Fruit fly (Drosophila melanogaster): ENCODE measurements around the gene glu.

Gene glu

DNA sequence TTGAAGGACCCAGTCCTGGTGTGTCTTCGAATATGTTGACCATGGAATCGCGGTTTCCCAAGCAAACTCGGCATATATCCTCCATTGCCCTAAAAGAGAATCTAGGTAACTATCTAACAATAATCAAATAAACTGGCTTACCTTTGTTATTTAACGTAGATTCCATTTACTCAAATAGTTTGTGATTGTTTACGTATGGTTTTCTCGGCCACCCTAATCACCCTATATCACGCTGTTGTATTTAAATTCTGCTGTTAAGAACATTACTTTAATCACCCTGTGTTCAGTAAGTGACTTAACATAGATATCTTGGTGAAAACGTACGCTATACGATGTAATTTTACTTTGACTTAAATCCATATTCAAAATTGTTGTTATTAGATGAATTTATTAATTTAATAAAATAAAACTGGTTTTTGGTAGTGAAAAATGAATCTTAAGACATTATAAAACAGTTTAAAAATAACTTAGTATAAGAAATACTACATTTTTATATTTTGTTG lies 35.1 kb downstream of the glu start:
- no peak for TF ChIP-seq fru (GFP tag; optimal IDR thresholded peaks at IDR 0.05)
- TF ChIP-seq dl (GFP tag; optimal IDR thresholded peaks at IDR 0.05; ENCODE audit: insufficient read depth in 1 of 2, partially characterized antibody in 2 of 2) = no peak
- no peak for TF ChIP-seq sage (GFP tag; optimal IDR thresholded peaks at IDR 0.05)
- TF ChIP-seq Hnf4 (GFP tag; optimal IDR thresholded peaks at IDR 0.05) = peak; percentile 21

DNA sequence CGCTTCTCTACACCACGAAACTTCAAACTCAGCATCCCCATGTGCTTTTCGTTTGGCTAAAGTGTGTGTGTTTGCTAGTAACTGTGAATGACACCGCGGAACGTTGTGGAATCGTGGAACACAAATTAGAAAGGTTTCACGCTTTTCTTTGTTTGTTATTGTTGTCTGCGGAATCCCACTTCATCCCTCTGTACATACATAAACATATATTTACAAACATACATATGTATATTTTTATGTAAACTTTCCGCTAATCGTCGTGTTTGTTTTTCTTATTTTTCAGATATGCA lies 47.6 kb downstream of the glu start:
- TF ChIP-seq ey (GFP tag; optimal IDR thresholded peaks at IDR 0.05) = no peak
- TF ChIP-seq br (GFP tag; optimal IDR thresholded peaks at IDR 0.05) = no peak
- no peak for TF ChIP-seq Hr83 (GFP tag; optimal IDR thresholded peaks at IDR 0.05; ENCODE audit: poor library complexity, severe bottlenecking)

DNA sequence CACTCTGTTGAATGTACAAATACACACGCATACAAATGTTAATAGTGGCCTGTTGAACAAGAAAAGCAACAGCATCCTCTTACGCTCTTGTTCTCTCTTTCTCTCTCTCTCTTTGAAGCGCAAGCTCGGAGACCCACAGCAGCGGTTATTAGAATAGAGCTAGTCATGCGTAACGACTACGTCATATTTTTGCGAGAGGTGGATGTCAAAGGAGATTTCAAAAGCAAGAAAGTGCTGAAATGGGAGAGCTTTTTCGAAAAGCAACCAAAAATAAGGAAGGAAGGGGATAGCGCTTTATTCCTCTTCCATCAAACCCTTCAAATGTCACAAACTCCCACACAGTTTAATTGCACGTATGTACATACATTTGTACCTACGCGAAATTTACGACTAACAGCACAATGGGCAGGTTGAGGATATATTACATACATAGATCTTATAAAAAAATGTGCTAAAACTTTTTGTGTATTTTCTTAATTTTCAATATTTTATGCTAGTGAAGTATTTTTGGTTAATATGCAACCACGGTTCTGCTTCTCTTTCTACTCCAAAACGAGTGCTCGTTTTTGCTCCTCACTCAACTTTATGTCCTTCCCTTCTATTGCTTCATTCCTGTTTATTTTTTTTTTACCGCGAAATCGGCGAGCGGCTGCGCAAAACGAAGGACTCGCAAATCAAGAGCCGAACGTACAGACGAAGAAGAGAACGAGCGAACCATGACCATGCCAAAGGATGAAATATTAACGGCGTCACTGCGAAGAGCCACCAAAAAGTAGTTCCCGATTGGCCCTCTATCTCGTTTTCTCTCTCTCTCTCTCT lies 48.2 kb downstream of the glu start:
- TF ChIP-seq OdsH (GFP tag; optimal IDR thresholded peaks at IDR 0.05) (peak; percentile 44), fru (GFP tag; optimal IDR thresholded peaks at IDR 0.05) (peak; percentile 59), CG9705 (GFP tag; optimal IDR thresholded peaks at IDR 0.05) (no peak), Dif (GFP tag; optimal IDR thresholded peaks at IDR 0.05; ENCODE audit: partially characterized antibody) (peak; percentile 41), rgr (GFP tag; optimal IDR thresholded peaks at IDR 0.05) (peak; percentile 48), sv (GFP tag; optimal IDR thresholded peaks at IDR 0.05) (no peak), foxo (GFP tag; optimal IDR thresholded peaks at IDR 0.05) (peak in 1 of 2 experiments; percentile 28), br (GFP tag; optimal IDR thresholded peaks at IDR 0.05) (peak; percentile 19), Myc (optimal IDR thresholded peaks at IDR 0.05) (no peak), ey (GFP tag; optimal IDR thresholded peaks at IDR 0.05) (peak; percentile 67), woc (GFP tag; optimal IDR thresholded peaks at IDR 0.05) (peak; percentile 74), GATAd (GFP tag; optimal IDR thresholded peaks at IDR 0.05) (no peak), dl (GFP tag; optimal IDR thresholded peaks at IDR 0.05; ENCODE audit: insufficient read depth in 1 of 2, partially characterized antibody in 2 of 2) (peak; percentile 25 to 65), tai (GFP tag; optimal IDR thresholded peaks at IDR 0.05) (no peak), h (GFP tag; optimal IDR thresholded peaks at IDR 0.05) (peak; percentile 73), Hnf4 (GFP tag; optimal IDR thresholded peaks at IDR 0.05) (peak; percentile 30), Jra (GFP tag; optimal IDR thresholded peaks at IDR 0.05) (peak; percentile 30), N (GFP tag; optimal IDR thresholded peaks at IDR 0.05) (no peak), CrebA (GFP tag; optimal IDR thresholded peaks at IDR 0.05; ENCODE audit: borderline replicate concordance) (no peak), Abd-B (GFP tag; optimal IDR thresholded peaks at IDR 0.05) (no peak), CG32264 (GFP tag; optimal IDR thresholded peaks at IDR 0.05) (peak; percentile 19), Sp1 (GFP tag; optimal IDR thresholded peaks at IDR 0.05) (peak; percentile 4), psq (GFP tag; optimal IDR thresholded peaks at IDR 0.05) (peak; percentile 96), Rel (GFP tag; optimal IDR thresholded peaks at IDR 0.05) (peak; percentile 51), Rel (tag; optimal IDR thresholded peaks at IDR 0.05) (no peak)

DNA sequence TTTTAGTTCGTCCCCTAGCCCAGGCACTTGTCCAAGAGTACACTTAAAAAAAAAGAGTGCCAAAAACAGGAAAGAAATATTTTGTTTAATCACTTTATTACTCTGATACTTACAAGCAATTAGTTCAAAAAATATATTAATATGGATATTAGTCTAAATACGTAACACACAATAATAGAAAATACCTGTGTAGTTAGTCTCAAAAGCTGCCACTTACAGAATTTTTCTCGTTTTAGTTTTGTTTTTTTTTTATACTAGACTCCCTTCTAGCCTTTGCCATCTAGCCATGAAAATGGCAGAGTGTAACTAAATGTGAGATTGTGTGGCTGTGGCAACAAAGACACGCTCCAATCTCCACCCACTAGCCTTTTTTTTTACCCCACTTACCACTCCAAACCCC lies 50.3 kb downstream of the glu start:
- no peak for TF ChIP-seq Hnf4 (GFP tag; optimal IDR thresholded peaks at IDR 0.05)
- TF ChIP-seq jim (GFP tag; optimal IDR thresholded peaks at IDR 0.05) = no peak
- TF ChIP-seq N (GFP tag; optimal IDR thresholded peaks at IDR 0.05) = no peak
- TF ChIP-seq Vsx2 (GFP tag; optimal IDR thresholded peaks at IDR 0.05; ENCODE audit: partially characterized antibody) = no peak
- no peak for TF ChIP-seq brk (GFP tag; optimal IDR thresholded peaks at IDR 0.05)
- no peak for TF ChIP-seq Mio (GFP tag; optimal IDR thresholded peaks at IDR 0.05)
- TF ChIP-seq CG32264 (GFP tag; optimal IDR thresholded peaks at IDR 0.05) = no peak
- no peak for TF ChIP-seq psq (GFP tag; optimal IDR thresholded peaks at IDR 0.05)
- TF ChIP-seq CrebA (GFP tag; optimal IDR thresholded peaks at IDR 0.05; ENCODE audit: borderline replicate concordance) = no peak
- TF ChIP-seq ey (GFP tag; optimal IDR thresholded peaks at IDR 0.05) = no peak
- TF ChIP-seq dsf (GFP tag; optimal IDR thresholded peaks at IDR 0.05; ENCODE audit: borderline replicate concordance) = no peak
- TF ChIP-seq Dfd (GFP tag; optimal IDR thresholded peaks at IDR 0.05) = no peak
- TF ChIP-seq Jra (GFP tag; optimal IDR thresholded peaks at IDR 0.05) = no peak
- TF ChIP-seq Dif (GFP tag; optimal IDR thresholded peaks at IDR 0.05; ENCODE audit: partially characterized antibody) = no peak
- TF ChIP-seq h (GFP tag; optimal IDR thresholded peaks at IDR 0.05) = no peak
- no peak for TF ChIP-seq Sp1 (GFP tag; optimal IDR thresholded peaks at IDR 0.05)
- no peak for TF ChIP-seq Hr78 (GFP tag; optimal IDR thresholded peaks at IDR 0.05)
